Worm (Caenorhabditis elegans) whole organism, young adult: ENCODE data around the gene pas-1.

Source experiments
- B0336.3 ChIP-seq: fragments of 200-800 bp; sonication (Bioruptor generic); IDR thresholded peaks from 2 replicates; pipeline ENCODE4 v1.3.6; 2022; ENCODE audit warnings: missing genetic modification characterization, missing compliant biosample characterization
- D2030.7 ChIP-seq: fragments of 200-800 bp; sonication (Bioruptor generic); IDR thresholded peaks from 2 replicates; pipeline ENCODE4 v1.3.6; 2022; ENCODE audit warnings: missing genetic modification reagents, missing genetic modification characterization, missing compliant biosample characterization
- F23B12.7 ChIP-seq: sonication (generic microtip); optimal IDR thresholded peaks from 2 replicates; lab custom pipeline; 2017; ENCODE audit warnings: missing genetic modification characterization, mild to moderate bottlenecking, missing compliant biosample characterization, antibody characterized with exemption, moderate library complexity; ENCODE audit not compliant: insufficient read depth
- F33H1.4 ChIP-seq: fragments of 200-800 bp; sonication (Bioruptor generic); IDR thresholded peaks from 2 replicates; pipeline ENCODE4 v1.3.6; 2022; ENCODE audit warnings: missing genetic modification reagents, missing genetic modification characterization, missing compliant biosample characterization
- F49E8.2 ChIP-seq: sonication (generic microtip); optimal IDR thresholded peaks from 3 replicates; lab custom pipeline; 2017; ENCODE audit warnings: missing genetic modification characterization, mild to moderate bottlenecking, missing compliant biosample characterization, antibody characterized with exemption, moderate library complexity; ENCODE audit not compliant: insufficient read depth
- Y79H2A.3 ChIP-seq: fragments of 200-800 bp; sonication (Bioruptor generic); conservative IDR thresholded peaks from 2 replicates; pipeline ENCODE4 v1.3.6; 2022; ENCODE audit warnings: missing genetic modification reagents, missing genetic modification characterization, missing compliant biosample characterization
- attf-6 ChIP-seq: fragments of 200-800 bp; sonication (Bioruptor generic); IDR thresholded peaks from 2 replicates; pipeline ENCODE4 v1.3.6; 2022; ENCODE audit warnings: missing genetic modification reagents, missing genetic modification characterization, missing compliant biosample characterization
- bed-2 ChIP-seq: fragments of 200-800 bp; sonication (Bioruptor generic); IDR thresholded peaks from 2 replicates; pipeline ENCODE4 v1.3.6; 2022; ENCODE audit warnings: missing genetic modification reagents, missing genetic modification characterization, missing compliant biosample characterization
- ceh-100 ChIP-seq: fragments of 200-800 bp; sonication (Bioruptor generic); IDR thresholded peaks from 2 replicates; pipeline ENCODE4 v1.3.6; 2022; ENCODE audit warnings: missing genetic modification reagents, missing genetic modification characterization, missing compliant biosample characterization
- ceh-27 ChIP-seq: fragments of 200-800 bp; sonication (Bioruptor generic); optimal IDR thresholded peaks from 2 replicates; lab custom pipeline; 2018; ENCODE audit warnings: mild to moderate bottlenecking, missing genetic modification characterization, moderate library complexity, missing compliant biosample characterization
- ceh-91 ChIP-seq: fragments of 200-800 bp; sonication (Bioruptor generic); IDR thresholded peaks from 2 replicates; pipeline ENCODE4 v1.3.6; 2022; ENCODE audit warnings: missing genetic modification reagents, missing genetic modification characterization, missing compliant biosample characterization
- dox-1 ChIP-seq: fragments of 200-800 bp; sonication (Bioruptor generic); IDR thresholded peaks from 2 replicates; pipeline ENCODE4 v1.3.6; 2022; ENCODE audit warnings: missing genetic modification reagents, missing genetic modification characterization, missing compliant biosample characterization
- dpff-1 ChIP-seq: sonication (generic microtip); optimal IDR thresholded peaks from 2 replicates; lab custom pipeline; 2017; ENCODE audit warnings: mild to moderate bottlenecking, missing genetic modification characterization, missing compliant biosample characterization
- efl-1 ChIP-seq: fragments of 150-350 bp; optimal IDR thresholded peaks from 2 replicates; lab custom pipeline; 2014; ENCODE audit warnings: missing biosample characterization, missing genetic modification reagents, missing genetic modification characterization
- egl-44 ChIP-seq: fragments of 200-800 bp; sonication (Bioruptor generic); IDR thresholded peaks from 2 replicates; pipeline ENCODE4 v1.3.6; 2022; ENCODE audit warnings: missing genetic modification reagents, missing genetic modification characterization, missing compliant biosample characterization
- egrh-3 ChIP-seq: fragments of 200-800 bp; sonication (Bioruptor generic); IDR thresholded peaks from 2 replicates; pipeline ENCODE4 v1.3.6; 2022; ENCODE audit warnings: missing genetic modification reagents, missing genetic modification characterization, missing compliant biosample characterization
- ekl-4 ChIP-seq: fragments of 200-800 bp; sonication (Bioruptor generic); IDR thresholded peaks from 2 replicates; pipeline ENCODE4 v1.3.6; 2022; ENCODE audit warnings: missing genetic modification reagents, missing genetic modification characterization, missing compliant biosample characterization
- him-1 ChIP-seq: sonication (generic microtip); optimal IDR thresholded peaks from 2 replicates; lab custom pipeline; 2016; ENCODE audit warnings: missing genotype, missing genetic modification reagents, missing genetic modification characterization, missing compliant biosample characterization
- hmg-1.2 ChIP-seq: fragments of 200-800 bp; sonication (Bioruptor generic); IDR thresholded peaks from 2 replicates; pipeline ENCODE4 v1.3.6; 2022; ENCODE audit warnings: missing genetic modification reagents, missing genetic modification characterization, missing compliant biosample characterization
- hsf-1 ChIP-seq: fragments of 200-800 bp; sonication (Bioruptor generic); IDR thresholded peaks from 2 replicates; pipeline ENCODE4 v1.3.6; 2022; ENCODE audit warnings: missing genetic modification reagents, missing genetic modification characterization, missing compliant biosample characterization
- lin-26 ChIP-seq: fragments of 200-800 bp; sonication (Bioruptor generic); IDR thresholded peaks from 2 replicates; pipeline ENCODE4 v1.3.6; 2022; ENCODE audit warnings: missing genetic modification reagents, missing genetic modification characterization, missing compliant biosample characterization
- lin-54 ChIP-seq: fragments of 200-800 bp; sonication (Bioruptor generic); optimal IDR thresholded peaks from 2 replicates; lab custom pipeline; 2018; ENCODE audit warnings: mild to moderate bottlenecking, missing genetic modification characterization, missing compliant biosample characterization
- lsl-1 ChIP-seq: fragments of 200-800 bp; sonication (Bioruptor generic); optimal IDR thresholded peaks from 2 replicates; lab custom pipeline; 2018; ENCODE audit warnings: mild to moderate bottlenecking, missing genetic modification characterization, moderate library complexity, missing compliant biosample characterization
- madf-6 ChIP-seq: fragments of 200-800 bp; sonication (Bioruptor generic); IDR thresholded peaks from 2 replicates; pipeline ENCODE4 v1.3.6; 2022; ENCODE audit warnings: missing genetic modification reagents, missing genetic modification characterization, missing compliant biosample characterization
- madf-8 ChIP-seq: fragments of 200-800 bp; sonication (Bioruptor generic); conservative IDR thresholded peaks from 2 replicates; pipeline ENCODE4 v1.3.6; 2022; ENCODE audit warnings: missing genetic modification reagents, missing genetic modification characterization, missing compliant biosample characterization
- mcd-1 ChIP-seq: fragments of 200-800 bp; sonication (Bioruptor generic); IDR thresholded peaks from 2 replicates; pipeline ENCODE4 v1.3.6; 2022; ENCODE audit warnings: missing genetic modification reagents, missing genetic modification characterization, missing compliant biosample characterization
- nfyb-1 ChIP-seq: fragments of 200-800 bp; sonication (Bioruptor generic); IDR thresholded peaks from 2 replicates; pipeline ENCODE4 v1.3.6; 2022; ENCODE audit warnings: missing genetic modification reagents, missing genetic modification characterization, missing compliant biosample characterization
- pbrm-1 ChIP-seq: fragments of 200-800 bp; sonication (Bioruptor generic); IDR thresholded peaks from 2 replicates; pipeline ENCODE4 v1.3.6; 2022; ENCODE audit warnings: missing genetic modification reagents, missing genetic modification characterization, missing compliant biosample characterization
- rcor-1 ChIP-seq: fragments of 200-800 bp; sonication (Bioruptor generic); IDR thresholded peaks from 2 replicates; pipeline ENCODE4 v1.3.6; 2022; ENCODE audit warnings: missing genetic modification reagents, missing genetic modification characterization, missing compliant biosample characterization
- repo-1 ChIP-seq: sonication (generic microtip); optimal IDR thresholded peaks from 2 replicates; lab custom pipeline; 2017; ENCODE audit warnings: mild to moderate bottlenecking, missing genetic modification characterization, missing compliant biosample characterization
- snpc-1.1 ChIP-seq: sonication (generic microtip); optimal IDR thresholded peaks from 2 replicates; lab custom pipeline; 2017; ENCODE audit warnings: missing genetic modification characterization, mild to moderate bottlenecking, missing compliant biosample characterization, antibody characterized with exemption, moderate library complexity, missing genotype, missing genetic modification reagents; ENCODE audit not compliant: insufficient read depth
- snpc-1.3 ChIP-seq: sonication (generic microtip); optimal IDR thresholded peaks from 2 replicates; lab custom pipeline; 2017; ENCODE audit warnings: missing genetic modification characterization, mild to moderate bottlenecking, missing compliant biosample characterization, antibody characterized with exemption, moderate library complexity, missing genotype, missing genetic modification reagents; ENCODE audit not compliant: insufficient read depth
- snpc-3.4 ChIP-seq: sonication (generic microtip); optimal IDR thresholded peaks from 2 replicates; lab custom pipeline; 2017; ENCODE audit warnings: missing genetic modification characterization, mild to moderate bottlenecking, missing compliant biosample characterization, antibody characterized with exemption, moderate library complexity, missing genotype, missing genetic modification reagents
- snpc-4 ChIP-seq, 5 experiments: fragments of 150-350 bp in 1 of 5; sonication (generic microtip) in 4 of 5; optimal IDR thresholded peaks; 2 replicates each; lab custom pipeline; 2014 to 2018; ENCODE audit warnings: missing genetic modification characterization in 5 of 5, missing biosample characterization in 3 of 5, antibody characterized with exemption in 2 of 5, mild to moderate bottlenecking in 2 of 5, missing compliant biosample characterization in 2 of 5, missing genotype in 2 of 5, moderate library complexity in 2 of 5, missing genetic modification reagents in 1 of 5
- tbp1 ChIP-seq: fragments of 200-800 bp; sonication (Bioruptor generic); optimal IDR thresholded peaks from 2 replicates; lab custom pipeline; 2018; ENCODE audit warnings: mild to moderate bottlenecking, missing genetic modification characterization, missing compliant biosample characterization
- tlf-1 ChIP-seq: fragments of 200-800 bp; sonication (Bioruptor generic); optimal IDR thresholded peaks from 2 replicates; lab custom pipeline; 2018; ENCODE audit warnings: mild to moderate bottlenecking, missing genetic modification characterization, missing compliant biosample characterization
- xnd-1 ChIP-seq: sonication (generic microtip); optimal IDR thresholded peaks from 2 replicates; lab custom pipeline; 2016; ENCODE audit warnings: missing genotype, missing genetic modification reagents, missing genetic modification characterization, missing compliant biosample characterization
- zfh-2 ChIP-seq: fragments of 200-800 bp; sonication (Bioruptor generic); conservative IDR thresholded peaks from 2 replicates; pipeline ENCODE4 v1.3.6; 2022; ENCODE audit warnings: missing genetic modification reagents, missing genetic modification characterization, missing compliant biosample characterization
- ztf-18 ChIP-seq: sonication (generic microtip); optimal IDR thresholded peaks from 2 replicates; lab custom pipeline; 2016; ENCODE audit warnings: missing genotype, mild to moderate bottlenecking, missing genetic modification characterization, missing compliant biosample characterization

Gene pas-1

DNA sequence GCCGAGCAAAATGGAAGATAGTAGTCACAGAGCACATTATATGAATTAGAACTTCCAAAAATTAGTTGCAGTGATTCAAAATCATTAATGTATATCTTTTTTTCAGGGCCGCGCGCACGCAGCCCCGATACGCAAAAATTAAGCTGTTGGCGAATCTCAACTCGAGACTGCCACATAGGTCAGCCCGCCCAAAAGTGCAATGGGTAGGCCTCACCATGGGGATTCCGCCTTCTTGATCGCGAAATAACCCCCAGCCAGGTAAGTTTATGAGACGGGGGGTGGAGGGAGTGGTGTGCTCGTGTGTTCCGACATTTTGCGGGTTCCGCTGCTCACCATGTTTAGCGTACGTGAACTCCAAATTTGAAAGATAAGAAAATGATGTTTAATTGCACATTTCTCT is 40.7 kb upstream of the pas-1 start, which contains the start of gene F08H9.3:
TSS of gene F08H9.3 (minus strand) at position 252 of the 400 bp plus-strand sequence.
- TF ChIP-seq lin-54: peak; percentile 27
- peak; percentile 18 for TF ChIP-seq repo-1 (tag; lab: Kevin White, UChicago)
- peak; percentile 2 for TF ChIP-seq ztf-18 (tag; lab: Kevin White, UChicago)
- peak; percentile 85 for TF ChIP-seq snpc-4 (GFP tag; optimal IDR thresholded peaks at IDR 0.05; lab: Kevin White, UChicago)
- peak; percentile 90 to 98 (median 94) for TF ChIP-seq snpc-4 (tag; optimal IDR thresholded peaks at IDR 0.05; lab: Kevin White, UChicago)
- TF ChIP-seq dox-1 (GFP tag; lab: Robert Waterston, UW): peak; percentile 84
- TF ChIP-seq rcor-1: peak; percentile 55; the same call in 1 of the 2 replicates
- TF ChIP-seq bed-2 (GFP tag; lab: Robert Waterston, UW): 0 out of 2 replicates have a peak, but pooled peaks have one; percentile 48
- peak; percentile 82 for TF ChIP-seq D2030.7 (GFP tag; lab: Robert Waterston, UW)
- TF ChIP-seq B0336.3 (GFP tag; lab: Robert Waterston, UW): peak; percentile 52; the same call in 1 of the 2 replicates
- peak; percentile 68 for TF ChIP-seq F23B12.7 (tag; lab: Kevin White, UChicago)
- peak; percentile 74 for TF ChIP-seq mcd-1
- peak; percentile 10 for TF ChIP-seq efl-1 (GFP tag; lab: Kevin White, UChicago)
- TF ChIP-seq attf-6: peak; percentile 88
- TF ChIP-seq madf-8 (GFP tag; lab: Robert Waterston, UW): peak; percentile 35; the same call in 1 of the 2 replicates
- TF ChIP-seq tbp1: peak; percentile 69
- TF ChIP-seq tlf-1 (GFP tag; lab: Kevin White, UChicago): peak; percentile 6
- peak; percentile 75 for TF ChIP-seq pbrm-1 (GFP tag; lab: Robert Waterston, UW)
- TF ChIP-seq F33H1.4 (GFP tag; lab: Robert Waterston, UW): peak; percentile 51
- peak; percentile 95 for TF ChIP-seq hmg-1.2 (GFP tag; lab: Robert Waterston, UW)
- peak; percentile 55 for TF ChIP-seq lsl-1 (GFP tag; lab: Kevin White, UChicago)
- 0 out of 2 replicates have a peak, but pooled peaks have one; percentile 63 for TF ChIP-seq egl-44
- TF ChIP-seq snpc-1.1 (tag; lab: Kevin White, UChicago): peak; percentile 93
- TF ChIP-seq hsf-1 (GFP tag; lab: Robert Waterston, UW): peak; percentile 57; the same call in 1 of the 2 replicates
- 0 out of 2 replicates have a peak, but pooled peaks have one; percentile 18 for TF ChIP-seq ceh-91 (GFP tag; lab: Robert Waterston, UW)
- peak; percentile 64 for TF ChIP-seq snpc-1.3 (tag; lab: Kevin White, UChicago)
- peak; percentile 38 for TF ChIP-seq F49E8.2 (tag; lab: Kevin White, UChicago)
- peak; percentile 77 for TF ChIP-seq madf-6 (GFP tag; lab: Robert Waterston, UW)
- TF ChIP-seq him-1: peak; percentile 90
- peak; percentile 82 for TF ChIP-seq Y79H2A.3 (GFP tag; lab: Robert Waterston, UW)
- peak; percentile 75; the same call in 1 of the 2 replicates for TF ChIP-seq ekl-4
- TF ChIP-seq xnd-1 (tag; lab: Kevin White, UChicago): peak; percentile 22
- peak; percentile 62 for TF ChIP-seq egrh-3 (GFP tag; lab: Robert Waterston, UW)
- peak; percentile 3 for TF ChIP-seq ceh-27 (GFP tag; lab: Kevin White, UChicago)
- TF ChIP-seq lin-26 (GFP tag; lab: Robert Waterston, UW): peak; percentile 69; the same call in 1 of the 2 replicates
- TF ChIP-seq dpff-1 (tag; lab: Kevin White, UChicago): peak; percentile 9
- TF ChIP-seq zfh-2 (GFP tag; lab: Robert Waterston, UW): peak; percentile 51; the same call in 1 of the 2 replicates
- 0 out of 2 replicates have a peak, but pooled peaks have one; percentile 58 for TF ChIP-seq nfyb-1 (GFP tag; lab: Robert Waterston, UW)
- peak; percentile 85 for TF ChIP-seq snpc-3.4
- TF ChIP-seq ceh-100 (GFP tag; lab: Robert Waterston, UW): peak; percentile 63
- TF ChIP-seq, all 124 proteins: peak for 39; not testable (repeated sequence) for 85
